Worm (Caenorhabditis elegans) whole organism, L3 larva: ENCODE measurements around the gene F45E12.5.

Experiments
- aly-2 ChIP-seq: fragments of 150-350 bp; optimal IDR thresholded peaks from 2 replicates; lab custom pipeline; 2014; ENCODE audit warnings: missing biosample characterization, missing genetic modification characterization
- ceh-16 ChIP-seq: sonication (generic microtip); optimal IDR thresholded peaks from 2 replicates; lab custom pipeline; 2017; ENCODE audit warnings: missing biosample characterization, missing genetic modification characterization
- ceh-82 ChIP-seq: fragments of 150-350 bp; optimal IDR thresholded peaks from 2 replicates; lab custom pipeline; 2014; ENCODE audit warnings: missing biosample characterization, missing genetic modification characterization
- ceh-9 ChIP-seq: sonication (generic microtip); optimal IDR thresholded peaks from 2 replicates; lab custom pipeline; 2018; ENCODE audit warnings: missing biosample characterization, missing genetic modification characterization
- daf-12 ChIP-seq: fragments of 150-350 bp; optimal IDR thresholded peaks from 2 replicates; lab custom pipeline; 2014; ENCODE audit warnings: missing biosample characterization, missing genetic modification reagents, missing genetic modification characterization
- elt-2 ChIP-seq: sonication (generic microtip); optimal IDR thresholded peaks from 2 replicates; lab custom pipeline; 2016; ENCODE audit warnings: missing genetic modification reagents, mild to moderate bottlenecking, missing genetic modification characterization, missing compliant biosample characterization
- elt-3 ChIP-seq, 3 experiments: fragments of 150-350 bp in 1 of 3; sonication (generic microtip) in 2 of 3; optimal IDR thresholded peaks; 2 replicates in 2 of 3; 4 replicates in 1 of 3; lab custom pipeline; 2014 to 2017; ENCODE audit warnings: missing biosample characterization in 3 of 3, missing genetic modification characterization in 3 of 3
- fkh-10 ChIP-seq: sonication (generic microtip); optimal IDR thresholded peaks from 2 replicates; lab custom pipeline; 2017; ENCODE audit warnings: missing biosample characterization, missing genetic modification reagents, missing genetic modification characterization
- jun-1 ChIP-seq: fragments of 150-350 bp; optimal IDR thresholded peaks from 2 replicates; lab custom pipeline; 2014; ENCODE audit warnings: missing biosample characterization, missing genetic modification reagents, missing genetic modification characterization
- lin-39 ChIP-seq: fragments of 150-350 bp; optimal IDR thresholded peaks from 2 replicates; lab custom pipeline; 2018; ENCODE audit warnings: missing biosample characterization, missing genetic modification reagents, missing genetic modification characterization
- mdl-1 ChIP-seq: fragments of 150-350 bp; optimal IDR thresholded peaks from 2 replicates; lab custom pipeline; 2014; ENCODE audit warnings: missing biosample characterization, missing genetic modification characterization
- nhr-25 ChIP-seq: sonication (generic microtip); optimal IDR thresholded peaks from 2 replicates; lab custom pipeline; 2017; ENCODE audit warnings: missing biosample characterization, missing genetic modification characterization
- nhr-43 ChIP-seq: sonication (generic microtip); optimal IDR thresholded peaks from 2 replicates; lab custom pipeline; 2016; ENCODE audit warnings: mild to moderate bottlenecking, missing genetic modification characterization, missing compliant biosample characterization; ENCODE audit not compliant: poor library complexity, severe bottlenecking
- nhr-77 ChIP-seq: fragments of 150-350 bp; optimal IDR thresholded peaks from 2 replicates; lab custom pipeline; 2014; ENCODE audit warnings: missing biosample characterization, missing genetic modification characterization
- pha-4 ChIP-seq: fragments of 150-350 bp; optimal IDR thresholded peaks from 2 replicates; lab custom pipeline; 2014; ENCODE audit warnings: missing biosample characterization, missing genetic modification reagents, missing genetic modification characterization
- pqm-1 ChIP-seq: fragments of 150-350 bp; optimal IDR thresholded peaks from 2 replicates; lab custom pipeline; 2017; ENCODE audit warnings: missing biosample characterization, missing genetic modification characterization, inconsistent platforms
- skn-1 ChIP-seq: fragments of 150-350 bp; optimal IDR thresholded peaks from 2 replicates; lab custom pipeline; 2014; ENCODE audit warnings: missing biosample characterization, missing genetic modification characterization
- snpc-4 ChIP-seq: fragments of 150-350 bp; optimal IDR thresholded peaks from 2 replicates; lab custom pipeline; 2014; ENCODE audit warnings: missing biosample characterization, missing genetic modification characterization
- tbx-2 ChIP-seq: sonication (generic microtip); optimal IDR thresholded peaks from 2 replicates; lab custom pipeline; 2016; ENCODE audit warnings: mild to moderate bottlenecking, missing genetic modification characterization, missing compliant biosample characterization
- unc-62 ChIP-seq: fragments of 150-350 bp; sonication (generic microtip); optimal IDR thresholded peaks from 4 replicates; lab custom pipeline; 2014; ENCODE audit warnings: missing biosample characterization, missing genetic modification reagents, missing genetic modification characterization
- zag-1 ChIP-seq: fragments of 150-350 bp; optimal IDR thresholded peaks from 2 replicates; lab custom pipeline; 2014; ENCODE audit warnings: missing biosample characterization, missing genetic modification characterization
- ztf-4 ChIP-seq: fragments of 150-350 bp; optimal IDR thresholded peaks from 2 replicates; lab custom pipeline; 2014; ENCODE audit warnings: missing biosample characterization, missing genetic modification characterization

F45E12.5 gene

ce11 chrII:7264675-7265074 is 45.2 kb downstream of the F45E12.5 start:
- TF ChIP-seq pqm-1 (tag; lab: Kevin White, UChicago) = peak; percentile 59
- no peak for TF ChIP-seq fkh-10 (GFP tag; lab: Kevin White, UChicago)
- no peak for TF ChIP-seq lin-39 (tag; lab: Kevin White, UChicago)
- TF ChIP-seq mdl-1 (tag; lab: Kevin White, UChicago) = peak; percentile 38
- peak; percentile 94 for TF ChIP-seq elt-2 (tag; lab: Kevin White, UChicago)
- peak; percentile 76 for TF ChIP-seq jun-1
- peak; percentile 84 for TF ChIP-seq pha-4 (tag; lab: Kevin White, UChicago)
- TF ChIP-seq elt-3 (tag; optimal IDR thresholded peaks at IDR 0.05; lab: Kevin White, UChicago) = no peak
- no peak for TF ChIP-seq ceh-82 (tag; lab: Kevin White, UChicago)

- TF ChIP-seq fkh-10 (GFP tag; lab: Kevin White, UChicago) = no peak
- TF ChIP-seq tbx-2 (tag; lab: Kevin White, UChicago) = no peak
- TF ChIP-seq nhr-25 (tag; lab: Kevin White, UChicago) = no peak
- no peak for TF ChIP-seq nhr-77 (tag; lab: Kevin White, UChicago)
- TF ChIP-seq nhr-43 (tag; lab: Kevin White, UChicago) = no peak
- no peak for TF ChIP-seq unc-62 (GFP tag; lab: Kevin White, UChicago)
- TF ChIP-seq skn-1 (tag; lab: Kevin White, UChicago) = no peak
- no peak for TF ChIP-seq snpc-4
- TF ChIP-seq lin-39 (tag; lab: Kevin White, UChicago) = no peak
- no peak for TF ChIP-seq pha-4 (tag; lab: Kevin White, UChicago)
- no peak for TF ChIP-seq ceh-9 (tag; lab: Kevin White, UChicago)
- no peak for TF ChIP-seq zag-1 (tag; lab: Kevin White, UChicago)
- no peak for TF ChIP-seq daf-12 (tag; lab: Kevin White, UChicago)
- no peak for TF ChIP-seq ztf-4
- no peak for TF ChIP-seq aly-2
- no peak for TF ChIP-seq ceh-16
Observed at ce11 chrII:7261854-7262253, 48.1 kb downstream of the F45E12.5 start, which contains the start of gene C30G12.4. Gene C30G12.4 (plus strand): TSS chrII:7262154.
